Worm (Caenorhabditis elegans): Measurements from ENCODE around the gene cpg-24.

Gene cpg-24

DNA sequence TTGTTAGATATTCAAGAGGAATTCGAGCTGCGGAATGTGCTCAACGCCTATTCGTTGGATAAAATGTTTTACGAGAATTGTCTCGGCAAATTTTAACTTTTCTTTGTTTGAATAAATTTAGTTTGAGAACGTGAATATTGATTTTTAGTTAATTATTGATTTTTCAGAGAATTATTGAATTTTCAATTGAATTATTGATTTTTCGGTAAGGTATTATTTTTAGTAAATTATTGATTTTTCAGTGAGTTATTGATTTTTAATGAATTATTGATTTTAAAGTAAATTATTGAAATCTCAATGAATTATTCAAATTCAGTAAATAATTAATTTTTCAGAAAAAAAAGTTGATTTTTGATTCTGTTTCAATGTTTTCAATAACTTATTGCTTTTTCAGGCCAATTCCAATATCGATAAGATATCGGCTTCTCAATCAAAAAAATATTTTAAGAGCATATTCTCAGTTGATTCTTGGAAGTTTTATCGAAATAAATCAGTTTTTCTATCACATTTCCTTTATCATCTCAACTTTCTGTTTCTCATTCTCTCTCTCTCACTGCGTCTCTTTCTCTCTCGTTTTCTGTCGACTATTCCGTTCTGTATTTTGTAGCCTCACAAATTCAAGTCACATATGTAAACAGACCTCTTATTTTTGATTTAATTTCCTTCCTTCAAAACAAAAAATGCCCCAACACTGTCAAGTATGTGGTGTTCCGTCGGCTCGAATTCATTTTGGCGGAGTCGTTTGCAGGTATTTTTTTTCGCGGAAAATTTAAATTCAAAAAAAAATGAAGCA is 12.0 kb upstream of the cpg-24 start, which contains the start of gene nhr-92:
nhr-92 (plus strand) TSS at position 576 of the 793 bp plus-strand sequence.
- no peak for TF ChIP-seq sma-3 (GFP tag; optimal IDR thresholded peaks at IDR 0.05)
- TF ChIP-seq sma-9 (GFP tag; optimal IDR thresholded peaks at IDR 0.05), result no peak
- TF ChIP-seq sma-9 (tag; optimal IDR thresholded peaks at IDR 0.05), result no peak
- no peak for TF ChIP-seq nhr-23 (tag; optimal IDR thresholded peaks at IDR 0.05)
- no peak for TF ChIP-seq zag-1 (tag; optimal IDR thresholded peaks at IDR 0.05)
- no peak for TF ChIP-seq lin-11 (tag; optimal IDR thresholded peaks at IDR 0.05)
- TF ChIP-seq ceh-82 (tag; optimal IDR thresholded peaks at IDR 0.05), result no peak
- TF ChIP-seq nhr-25 (tag; optimal IDR thresholded peaks at IDR 0.05), result no peak
- TF ChIP-seq ama-1 (optimal IDR thresholded peaks at IDR 0.05), result no peak
- no peak for TF ChIP-seq sem-4 (tag; optimal IDR thresholded peaks at IDR 0.05)
- no peak for TF ChIP-seq elt-1 (tag; optimal IDR thresholded peaks at IDR 0.05)
- no peak for TF ChIP-seq nhr-12 (tag; optimal IDR thresholded peaks at IDR 0.05)
- TF ChIP-seq mab-5 (tag; optimal IDR thresholded peaks at IDR 0.05), result no peak
- no peak for TF ChIP-seq Y55F3AM.14 (GFP tag; optimal IDR thresholded peaks at IDR 0.05)
- TF ChIP-seq lin-13 (GFP tag; optimal IDR thresholded peaks at IDR 0.05), result no peak
- no peak for TF ChIP-seq fos-1 (tag; optimal IDR thresholded peaks at IDR 0.05)
- no peak for TF ChIP-seq dmd-4 (tag; optimal IDR thresholded peaks at IDR 0.05)
- no peak for TF ChIP-seq unc-39 (tag; optimal IDR thresholded peaks at IDR 0.05)

DNA sequence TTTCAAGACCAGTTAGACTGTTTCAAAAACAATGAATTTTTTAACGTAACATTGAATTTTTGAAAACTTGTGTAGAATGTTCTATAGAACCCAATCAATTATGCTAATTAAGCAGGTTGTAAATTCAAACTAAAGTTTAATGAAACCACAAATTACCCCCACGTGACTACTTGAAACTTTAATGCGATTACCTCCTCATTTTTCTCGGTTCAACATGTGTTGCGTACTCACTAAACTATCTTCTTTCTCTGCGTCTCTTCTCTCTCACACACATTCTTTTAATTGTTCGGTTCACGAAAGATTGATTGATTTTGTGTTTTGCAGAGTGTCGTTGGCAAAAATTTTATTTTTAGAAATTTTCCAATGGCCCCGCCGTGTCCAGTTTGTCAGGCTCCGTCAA is 8.0 kb upstream of the cpg-24 start, which contains the start of gene nhr-87:
nhr-87 (plus strand) TSS at position 318 of the 400 bp plus-strand sequence.
- TF ChIP-seq sma-9 (GFP tag; optimal IDR thresholded peaks at IDR 0.05) (peak; percentile 86), sma-9 (tag; optimal IDR thresholded peaks at IDR 0.05) (no peak), R02D3.7 (tag; optimal IDR thresholded peaks at IDR 0.05) (no peak), ztf-11 (tag; optimal IDR thresholded peaks at IDR 0.05) (no peak), ceh-82 (tag; optimal IDR thresholded peaks at IDR 0.05) (no peak), alr-1 (tag; optimal IDR thresholded peaks at IDR 0.05) (no peak), mbf-1 (tag; optimal IDR thresholded peaks at IDR 0.05) (no peak), egl-27 (tag; optimal IDR thresholded peaks at IDR 0.05) (no peak), unc-55 (GFP tag; optimal IDR thresholded peaks at IDR 0.05) (no peak), elt-3 (tag; optimal IDR thresholded peaks at IDR 0.05) (no peak), nhr-6 (tag; optimal IDR thresholded peaks at IDR 0.05) (peak; percentile 22), nhr-23 (tag; optimal IDR thresholded peaks at IDR 0.05) (no peak), unc-39 (tag; optimal IDR thresholded peaks at IDR 0.05) (no peak), aly-2 (tag; optimal IDR thresholded peaks at IDR 0.05) (no peak), lin-39 (tag; optimal IDR thresholded peaks at IDR 0.05) (no peak), mdl-1 (tag; optimal IDR thresholded peaks at IDR 0.05) (no peak), crh-2 (tag; optimal IDR thresholded peaks at IDR 0.05) (peak; percentile 47), C34F6.9 (tag; optimal IDR thresholded peaks at IDR 0.05) (peak; percentile 69), lin-13 (GFP tag; optimal IDR thresholded peaks at IDR 0.05) (no peak), nhr-10 (tag; optimal IDR thresholded peaks at IDR 0.05) (no peak), F13H6.1 (tag; optimal IDR thresholded peaks at IDR 0.05) (peak; percentile 31), sem-4 (tag; optimal IDR thresholded peaks at IDR 0.05) (peak; percentile 51), nhr-25 (tag; optimal IDR thresholded peaks at IDR 0.05) (peak; percentile 78), nhr-12 (tag; optimal IDR thresholded peaks at IDR 0.05) (no peak), nhr-237 (tag; optimal IDR thresholded peaks at IDR 0.05) (no peak), zag-1 (tag; optimal IDR thresholded peaks at IDR 0.05) (no peak), ztf-1 (GFP tag; conservative IDR thresholded peaks at IDR 0.05) (no peak), lin-11 (tag; optimal IDR thresholded peaks at IDR 0.05) (no peak), mab-5 (tag; optimal IDR thresholded peaks at IDR 0.05) (peak; percentile 29), nhr-129 (tag; optimal IDR thresholded peaks at IDR 0.05) (peak; percentile 18), gmeb-1 (tag; optimal IDR thresholded peaks at IDR 0.05) (peak; percentile 29), snpc-4 (tag; optimal IDR thresholded peaks at IDR 0.05) (no peak), ztf-4 (tag; optimal IDR thresholded peaks at IDR 0.05) (no peak), blmp-1 (tag; optimal IDR thresholded peaks at IDR 0.05; ENCODE audit: insufficient read depth) (no peak), nhr-11 (tag; optimal IDR thresholded peaks at IDR 0.05) (no peak), dmd-4 (tag; optimal IDR thresholded peaks at IDR 0.05) (no peak), Y55F3AM.14 (GFP tag; optimal IDR thresholded peaks at IDR 0.05) (no peak), lsy-2 (tag; optimal IDR thresholded peaks at IDR 0.05) (peak in 1 of 2 experiments; percentile 50), ZK546.5 (tag; optimal IDR thresholded peaks at IDR 0.05) (no peak), nhr-21 (tag; optimal IDR thresholded peaks at IDR 0.05) (no peak), nhr-77 (tag; optimal IDR thresholded peaks at IDR 0.05) (no peak), sma-3 (GFP tag; optimal IDR thresholded peaks at IDR 0.05) (no peak), elt-1 (tag; optimal IDR thresholded peaks at IDR 0.05) (no peak), fos-1 (tag; optimal IDR thresholded peaks at IDR 0.05) (no peak), ama-1 (optimal IDR thresholded peaks at IDR 0.05) (no peak), peb-1 (tag; optimal IDR thresholded peaks at IDR 0.05) (no peak), skn-1 (tag; optimal IDR thresholded peaks at IDR 0.05) (no peak), ceh-16 (tag; optimal IDR thresholded peaks at IDR 0.05) (no peak), unc-62 (GFP tag; optimal IDR thresholded peaks at IDR 0.05) (no peak)
